Fruit fly (Drosophila melanogaster): ENCODE data around the gene Clp.

The Clp gene

dm6 chr2L:865851-866250 lies 46.1 kb downstream of the Clp start (continued):
- peak; percentile 92 for TF ChIP-seq eyg (GFP tag; optimal IDR thresholded peaks at IDR 0.05)
- TF ChIP-seq Mad (GFP tag; optimal IDR thresholded peaks at IDR 0.05) = peak; percentile 96
- TF ChIP-seq dimm (GFP tag; IDR thresholded peaks at IDR 0.05) = peak; percentile 87
- TF ChIP-seq pros (GFP tag; optimal IDR thresholded peaks at IDR 0.05) = peak; percentile 49
- peak; percentile 94 for TF ChIP-seq CG12942 (GFP tag; optimal IDR thresholded peaks at IDR 0.05)
- peak in 1 of 2 experiments; percentile 94 for TF ChIP-seq Eip74EF (GFP tag; optimal IDR thresholded peaks at IDR 0.05)
- peak; percentile 88 for TF ChIP-seq Fer2 (tag; optimal IDR thresholded peaks at IDR 0.05)
- TF ChIP-seq klu (GFP tag; IDR thresholded peaks at IDR 0.05) = peak; percentile 90
- peak in 1 of 2 experiments; percentile 66 for TF ChIP-seq crp (GFP tag; optimal IDR thresholded peaks at IDR 0.05)
- peak; percentile 90 for TF ChIP-seq CG12299 (tag; optimal IDR thresholded peaks at IDR 0.05)
- TF ChIP-seq CG11695 (GFP tag; IDR thresholded peaks at IDR 0.05) = peak; percentile 94
- TF ChIP-seq Oaz (GFP tag; IDR thresholded peaks at IDR 0.05) = peak; percentile 93
- TF ChIP-seq zfh1 (GFP tag; IDR thresholded peaks at IDR 0.05) = peak; percentile 98
- TF ChIP-seq CG16779 (GFP tag; IDR thresholded peaks at IDR 0.05) = peak; percentile 95
- TF ChIP-seq Ets97D (GFP tag; optimal IDR thresholded peaks at IDR 0.05) = peak; percentile 88
- TF ChIP-seq gcm2 (GFP tag; optimal IDR thresholded peaks at IDR 0.05) = peak; percentile 95
- no peak for TF ChIP-seq knrl (GFP tag; IDR thresholded peaks at IDR 0.05; ENCODE audit: partially characterized antibody)
- TF ChIP-seq Adf1 (GFP tag; IDR thresholded peaks at IDR 0.05) = peak; percentile 93
- peak; percentile 93 for TF ChIP-seq CG32767 (GFP tag; IDR thresholded peaks at IDR 0.05)
- peak; percentile 96 for TF ChIP-seq Ptx1 (GFP tag; IDR thresholded peaks at IDR 0.05)
- peak; percentile 96 for TF ChIP-seq H15 (GFP tag; IDR thresholded peaks at IDR 0.05)
- TF ChIP-seq odd (GFP tag; optimal IDR thresholded peaks at IDR 0.05) = peak; percentile 93
- peak; percentile 68 for TF ChIP-seq p53 (GFP tag; optimal IDR thresholded peaks at IDR 0.05)
- TF ChIP-seq Usf (GFP tag; optimal IDR thresholded peaks at IDR 0.05) = peak; percentile 87
- TF ChIP-seq Fer1 (GFP tag; optimal IDR thresholded peaks at IDR 0.05) = peak; percentile 96
- TF ChIP-seq ro (GFP tag; IDR thresholded peaks at IDR 0.05) = peak; percentile 89
- peak; percentile 96 for TF ChIP-seq Rx (GFP tag; IDR thresholded peaks at IDR 0.05)
- TF ChIP-seq tna (GFP tag; IDR thresholded peaks at IDR 0.05; ENCODE audit: partially characterized antibody) = no peak
- peak; percentile 86 for TF ChIP-seq NC2α (GFP tag; optimal IDR thresholded peaks at IDR 0.05)
- TF ChIP-seq Rfx (GFP tag; IDR thresholded peaks at IDR 0.05) = peak; percentile 98
- peak; percentile 97 for TF ChIP-seq CG8924 (tag; optimal IDR thresholded peaks at IDR 0.05)
- TF ChIP-seq CG6813 (GFP tag; optimal IDR thresholded peaks at IDR 0.05) = peak; percentile 96
- TF ChIP-seq pb (GFP tag; optimal IDR thresholded peaks at IDR 0.05) = peak; percentile 89
- TF ChIP-seq CG8290 (GFP tag; optimal IDR thresholded peaks at IDR 0.05) = peak; percentile 93
- TF ChIP-seq CG8290 (tag; optimal IDR thresholded peaks at IDR 0.05) = peak; percentile 70 to 98
- TF ChIP-seq exex (tag; optimal IDR thresholded peaks at IDR 0.05) = peak; percentile 63
- TF ChIP-seq kay (GFP tag; optimal IDR thresholded peaks at IDR 0.05) = peak; percentile 88
- TF ChIP-seq org-1 (GFP tag; optimal IDR thresholded peaks at IDR 0.05) = peak; percentile 94
- peak; percentile 34; the same call in 1 of the 2 replicates for TF ChIP-seq Dref (GFP tag; IDR thresholded peaks at IDR 0.05)
- TF ChIP-seq CG5953 (GFP tag; IDR thresholded peaks at IDR 0.05) = peak; percentile 95
- TF ChIP-seq bab2 (GFP tag; optimal IDR thresholded peaks at IDR 0.05) = peak; percentile 96
- TF ChIP-seq CG10431 (GFP tag; optimal IDR thresholded peaks at IDR 0.05) = peak; percentile 68
- TF ChIP-seq pzg (GFP tag; optimal IDR thresholded peaks at IDR 0.05) = peak; percentile 16
- peak; percentile 95 for TF ChIP-seq CG3847 (GFP tag; IDR thresholded peaks at IDR 0.05)
- TF ChIP-seq B-H2 (GFP tag; optimal IDR thresholded peaks at IDR 0.05) = peak; percentile 82
- peak; percentile 86 for TF ChIP-seq CG9876 (GFP tag; optimal IDR thresholded peaks at IDR 0.05)
- peak; percentile 88; the same call in 2 of the 3 replicates for TF ChIP-seq sr (GFP tag; IDR thresholded peaks at IDR 0.05)
- peak; percentile 95 for TF ChIP-seq CG10979 (tag; optimal IDR thresholded peaks at IDR 0.05)
- peak; percentile 94 for TF ChIP-seq crc (GFP tag; optimal IDR thresholded peaks at IDR 0.05)
- TF ChIP-seq D19B (GFP tag; optimal IDR thresholded peaks at IDR 0.05) = peak; percentile 78
- peak; percentile 96 for TF ChIP-seq Chrac-16 (GFP tag; optimal IDR thresholded peaks at IDR 0.05)
- peak; percentile 92 for TF ChIP-seq CG7987 (GFP tag; optimal IDR thresholded peaks at IDR 0.05)
